Worm (Caenorhabditis elegans): Measurements from ENCODE around the gene gpa-7.

Gene gpa-7

DNA sequence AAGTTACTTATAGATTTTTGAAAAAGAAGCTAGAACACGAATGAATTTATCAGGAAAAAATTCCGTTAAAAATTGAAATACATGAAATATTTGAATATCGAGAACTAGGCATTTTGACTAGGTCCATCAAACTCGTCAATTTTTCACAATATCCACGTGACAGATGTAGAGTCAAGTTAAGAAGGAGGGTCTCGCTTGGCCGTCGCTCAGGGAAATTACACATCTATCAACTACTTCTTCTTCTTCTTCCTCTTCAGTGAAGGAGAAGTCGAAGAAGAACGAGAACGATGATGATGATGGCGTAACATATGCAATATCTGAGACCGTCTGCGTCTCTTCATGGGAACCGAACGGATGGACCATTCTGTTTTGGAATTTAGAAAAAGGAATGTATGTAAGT, 16.1 kb downstream of the gpa-7 start:
- TF ChIP-seq pqm-1 (tag; optimal IDR thresholded peaks at IDR 0.05) = no peak
- TF ChIP-seq unc-62 (GFP tag; optimal IDR thresholded peaks at IDR 0.05) = peak; percentile 31
- no peak for TF ChIP-seq jun-1 (tag; optimal IDR thresholded peaks at IDR 0.05)
- no peak for TF ChIP-seq elt-1 (tag; optimal IDR thresholded peaks at IDR 0.05)
- no peak for TF ChIP-seq ceh-9 (tag; optimal IDR thresholded peaks at IDR 0.05)
- TF ChIP-seq lin-39 (tag; optimal IDR thresholded peaks at IDR 0.05) = peak; percentile 73

DNA sequence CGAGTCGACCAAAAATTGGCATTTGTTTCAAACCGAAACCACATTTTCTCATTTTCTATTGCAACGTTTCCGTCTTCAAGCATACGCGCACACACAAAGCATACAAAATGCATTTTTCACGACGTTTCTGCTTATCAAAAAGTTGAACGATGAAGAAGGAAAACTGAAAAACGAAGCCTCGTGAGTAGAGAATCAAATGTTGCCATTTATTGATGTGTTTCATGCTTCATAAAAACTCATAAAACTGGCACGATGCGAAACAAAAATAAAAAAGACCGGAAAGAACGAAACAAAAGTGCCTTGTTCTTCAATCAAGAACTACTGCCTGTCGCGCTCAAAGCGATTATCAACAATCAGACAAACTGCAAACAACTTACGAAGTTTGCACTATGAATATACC, 16.6 kb downstream of the gpa-7 start:
- TF ChIP-seq lin-15B (tag; optimal IDR thresholded peaks at IDR 0.05) (no peak), elt-1 (tag; optimal IDR thresholded peaks at IDR 0.05) (no peak), elt-2 (tag; optimal IDR thresholded peaks at IDR 0.05) (peak; percentile 61), ceh-28 (tag; optimal IDR thresholded peaks at IDR 0.05) (no peak), nhr-23 (tag; optimal IDR thresholded peaks at IDR 0.05) (no peak), pha-4 (tag; optimal IDR thresholded peaks at IDR 0.05) (peak; percentile 44), nhr-28 (tag; optimal IDR thresholded peaks at IDR 0.05) (no peak), pqm-1 (tag; optimal IDR thresholded peaks at IDR 0.05) (peak; percentile 48), daf-12 (tag; optimal IDR thresholded peaks at IDR 0.05) (no peak)

DNA sequence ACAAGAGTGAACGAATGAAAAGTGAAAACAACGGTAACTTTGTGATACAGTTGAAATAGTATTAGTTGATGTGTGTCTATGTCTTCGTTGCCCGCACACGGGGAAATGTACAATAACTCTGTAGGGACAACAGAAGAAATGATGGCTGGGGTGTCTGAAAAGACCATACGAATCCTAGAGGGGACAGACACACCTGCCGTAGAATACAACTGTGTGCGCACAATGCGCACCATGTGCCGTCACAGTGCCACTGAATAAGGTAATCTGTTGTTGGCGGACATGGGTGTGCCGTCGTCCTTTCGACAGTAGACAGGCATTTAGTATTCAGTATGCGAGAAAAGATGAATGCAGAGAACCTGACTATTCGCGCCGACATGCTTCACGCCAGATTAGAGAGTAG, 17.4 kb downstream of the gpa-7 start:
- no peak for TF ChIP-seq nhr-67 (tag; optimal IDR thresholded peaks at IDR 0.05)
- no peak for TF ChIP-seq pha-4 (tag; optimal IDR thresholded peaks at IDR 0.05)
- no peak for TF ChIP-seq hmg-11 (tag; optimal IDR thresholded peaks at IDR 0.05)
- no peak for TF ChIP-seq nhr-237 (tag; optimal IDR thresholded peaks at IDR 0.05)
- TF ChIP-seq skn-1 (tag; optimal IDR thresholded peaks at IDR 0.05) = no peak
- no peak for TF ChIP-seq nhr-77 (tag; optimal IDR thresholded peaks at IDR 0.05)
- no peak for TF ChIP-seq elt-2 (tag; optimal IDR thresholded peaks at IDR 0.05)
- no peak for TF ChIP-seq ztf-4 (tag; optimal IDR thresholded peaks at IDR 0.05)
- no peak for TF ChIP-seq nhr-11 (tag; optimal IDR thresholded peaks at IDR 0.05)
- TF ChIP-seq aly-2 (tag; optimal IDR thresholded peaks at IDR 0.05) = no peak
- TF ChIP-seq nhr-76 (tag; optimal IDR thresholded peaks at IDR 0.05) = no peak
- no peak for TF ChIP-seq elt-1 (tag; optimal IDR thresholded peaks at IDR 0.05)
- TF ChIP-seq ceh-28 (tag; optimal IDR thresholded peaks at IDR 0.05) = no peak
- TF ChIP-seq nhr-23 (tag; optimal IDR thresholded peaks at IDR 0.05) = no peak
- no peak for TF ChIP-seq pqm-1 (tag; optimal IDR thresholded peaks at IDR 0.05)
- TF ChIP-seq jun-1 (tag; optimal IDR thresholded peaks at IDR 0.05) = no peak
- TF ChIP-seq nhr-12 (tag; optimal IDR thresholded peaks at IDR 0.05) = no peak
- TF ChIP-seq egl-27 (tag; optimal IDR thresholded peaks at IDR 0.05) = no peak

DNA sequence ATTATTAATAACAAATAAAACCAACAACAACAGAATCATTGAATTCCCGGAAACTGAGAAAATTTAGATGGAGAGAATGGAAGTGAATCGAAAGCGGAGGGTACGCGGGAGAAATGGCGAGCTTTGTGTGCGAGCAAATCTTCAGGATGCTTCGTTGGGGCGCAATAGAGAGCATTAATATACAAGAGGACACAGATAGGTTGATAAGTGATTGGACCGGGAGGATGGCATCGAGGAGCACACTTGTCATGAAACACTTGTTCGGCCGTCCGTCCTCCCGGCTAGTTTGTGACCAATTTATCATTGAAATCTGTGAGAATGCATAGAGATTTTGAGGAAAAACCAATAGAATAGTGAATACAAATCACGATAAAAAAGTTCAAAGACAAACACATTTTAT, 18.4 kb downstream of the gpa-7 start:
- no peak for TF ChIP-seq aly-2 (tag; optimal IDR thresholded peaks at IDR 0.05)
- no peak for TF ChIP-seq fkh-10 (GFP tag; optimal IDR thresholded peaks at IDR 0.05)

DNA sequence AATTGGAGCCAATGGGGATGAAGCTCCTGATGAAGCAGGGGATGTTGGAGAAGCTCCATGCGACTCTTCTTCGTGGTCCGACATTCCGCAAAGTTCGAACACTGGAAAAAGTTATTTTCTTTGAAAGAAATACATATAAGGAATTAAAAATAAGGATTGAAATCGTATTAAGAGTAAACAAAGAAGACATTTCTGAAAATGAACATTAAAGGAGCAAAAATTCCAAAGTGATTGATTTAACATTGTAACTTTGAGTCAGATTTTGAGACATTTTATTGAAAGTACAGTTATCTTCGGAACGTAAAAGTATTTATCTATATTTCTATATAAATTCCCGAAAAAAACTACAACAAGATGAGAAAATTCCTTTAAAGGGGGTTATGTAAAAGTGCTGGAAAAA, 20.7 kb downstream of the gpa-7 start, which contains the start of gene F13B12.1:
F13B12.1 (minus strand) TSS at position 101 of the 400 bp plus-strand sequence.
- no peak for TF ChIP-seq R02D3.7 (tag; optimal IDR thresholded peaks at IDR 0.05)
- TF ChIP-seq egl-27 (tag; optimal IDR thresholded peaks at IDR 0.05) = no peak
- peak; percentile 25 for TF ChIP-seq zag-1 (tag; optimal IDR thresholded peaks at IDR 0.05)
- no peak for TF ChIP-seq mdl-1 (tag; optimal IDR thresholded peaks at IDR 0.05)
- TF ChIP-seq nhr-76 (tag; optimal IDR thresholded peaks at IDR 0.05) = no peak
- no peak for TF ChIP-seq fkh-2 (tag; optimal IDR thresholded peaks at IDR 0.05)

DNA sequence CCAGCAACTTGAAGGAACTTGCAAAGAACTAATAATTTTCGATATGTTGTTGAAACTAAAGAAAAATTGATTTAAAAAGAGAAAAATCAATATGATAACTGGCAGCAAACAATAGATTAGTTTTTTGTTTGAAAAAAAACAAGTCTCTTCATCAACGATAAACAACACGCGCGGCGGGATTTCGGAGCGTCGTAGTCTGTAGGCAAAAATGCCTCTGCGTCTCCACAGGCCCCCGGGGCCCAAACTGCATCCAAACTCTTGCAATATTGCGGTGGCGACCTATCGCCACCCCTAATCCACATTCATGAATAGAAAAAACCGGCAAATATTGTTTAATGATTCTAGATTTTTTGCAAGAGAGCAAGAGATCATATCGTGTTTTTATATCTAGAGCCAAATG, 21.3 kb downstream of the gpa-7 start:
- TF ChIP-seq nhr-67 (tag; optimal IDR thresholded peaks at IDR 0.05) (no peak), pqm-1 (tag; optimal IDR thresholded peaks at IDR 0.05) (no peak), nhr-237 (tag; optimal IDR thresholded peaks at IDR 0.05) (no peak), pha-4 (tag; optimal IDR thresholded peaks at IDR 0.05) (peak; percentile 65), elt-2 (tag; optimal IDR thresholded peaks at IDR 0.05) (peak; percentile 33), lin-15B (tag; optimal IDR thresholded peaks at IDR 0.05) (peak; percentile 25), nhr-25 (tag; optimal IDR thresholded peaks at IDR 0.05) (peak; percentile 28), nfya-1 (tag; optimal IDR thresholded peaks at IDR 0.05; ENCODE audit: insufficient read depth) (peak; percentile 56), hmg-11 (tag; optimal IDR thresholded peaks at IDR 0.05) (peak; percentile 69)

DNA sequence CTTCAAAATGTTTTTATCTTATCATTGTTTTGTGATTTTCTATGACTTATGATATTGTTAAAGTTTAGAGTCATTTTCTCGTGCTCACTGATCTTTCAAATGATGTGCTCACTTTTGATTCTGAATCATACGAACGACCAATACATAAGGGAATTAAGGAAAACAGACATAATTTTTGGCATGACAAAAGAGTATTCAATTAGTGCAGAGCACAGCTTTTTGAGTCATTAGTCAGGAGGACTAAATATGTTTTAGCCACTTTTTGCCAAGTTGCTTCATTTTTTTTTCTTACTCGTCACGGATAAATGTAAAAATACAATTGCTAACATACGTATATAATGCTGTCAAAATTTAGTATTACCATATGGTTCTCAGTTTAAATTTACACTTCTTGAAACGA, 25.3 kb downstream of the gpa-7 start, which contains the start of gene F13B12.2:
F13B12.2 (minus strand) TSS at position 2 of the 400 bp plus-strand sequence.
- no peak for TF ChIP-seq zag-1 (tag; optimal IDR thresholded peaks at IDR 0.05)
- no peak for TF ChIP-seq nhr-67 (tag; optimal IDR thresholded peaks at IDR 0.05)
- peak; percentile 17 for TF ChIP-seq pqm-1 (tag; optimal IDR thresholded peaks at IDR 0.05)
- no peak for TF ChIP-seq ZK546.5 (tag; optimal IDR thresholded peaks at IDR 0.05)
- TF ChIP-seq nfya-1 (tag; optimal IDR thresholded peaks at IDR 0.05; ENCODE audit: insufficient read depth) = no peak
- TF ChIP-seq elt-2 (tag; optimal IDR thresholded peaks at IDR 0.05) = peak; percentile 34
- no peak for TF ChIP-seq eor-1 (tag; optimal IDR thresholded peaks at IDR 0.05)

Data from whole organism, L3 larva.